Fruit fly (Drosophila melanogaster) whole organism, embryonic: ENCODE measurements around the gene Sam-S.

Experiments
- CG12071 ChIP-seq: fragments of 200-800 bp; sonication (Bioruptor generic); optimal IDR thresholded peaks from 3 replicates; lab custom pipeline; 2018; ENCODE audit warnings: missing biosample characterization, mild to moderate bottlenecking, missing genetic modification characterization
- CG13287 ChIP-seq: fragments of 200-800 bp; sonication (Bioruptor generic); IDR thresholded peaks from 2 replicates; pipeline ENCODE4 v1.3.6; 2022; ENCODE audit warnings: missing biosample characterization, missing genetic modification characterization; ENCODE audit not compliant: partially characterized antibody
- CG13624 ChIP-seq: fragments of 200-800 bp; sonication (Bioruptor generic); optimal IDR thresholded peaks from 2 replicates; lab custom pipeline; 2016; ENCODE audit warnings: missing biosample characterization, missing genetic modification characterization
- CG13894 ChIP-seq: fragments of 200-800 bp; sonication (Bioruptor generic); optimal IDR thresholded peaks from 3 replicates; lab custom pipeline; 2018; ENCODE audit warnings: missing biosample characterization, mild to moderate bottlenecking, missing genetic modification characterization, moderate library complexity
- CG14965 ChIP-seq: fragments of 200-800 bp; sonication (Bioruptor generic); optimal IDR thresholded peaks from 2 replicates; lab custom pipeline; 2016; ENCODE audit warnings: missing biosample characterization, missing genetic modification characterization, borderline replicate concordance
- CG1603 ChIP-seq: fragments of 200-800 bp; sonication (Bioruptor generic); optimal IDR thresholded peaks from 2 replicates; lab custom pipeline; 2019; ENCODE audit warnings: missing biosample characterization, mild to moderate bottlenecking, missing genetic modification characterization, moderate library complexity
- CG2678 ChIP-seq: fragments of 200-800 bp; sonication (Bioruptor generic); optimal IDR thresholded peaks from 3 replicates; lab custom pipeline; 2019; ENCODE audit warnings: missing biosample characterization, mild to moderate bottlenecking, missing genetic modification characterization, moderate library complexity
- CG30020 ChIP-seq: fragments of 200-800 bp; optimal IDR thresholded peaks from 2 replicates; lab custom pipeline; 2019; ENCODE audit warnings: missing biosample characterization, mild to moderate bottlenecking, missing genetic modification characterization, moderate library complexity
- CG30431 ChIP-seq: fragments of 200-800 bp; sonication (Bioruptor generic); optimal IDR thresholded peaks from 2 replicates; lab custom pipeline; 2017; ENCODE audit warnings: missing biosample characterization, missing genetic modification characterization
- CG33213 ChIP-seq: fragments of 200-800 bp; sonication (Bioruptor generic); optimal IDR thresholded peaks from 3 replicates; lab custom pipeline; 2016; ENCODE audit warnings: missing biosample characterization, missing genetic modification characterization
- CG3995 ChIP-seq: fragments of 200-800 bp; sonication (Bioruptor generic); optimal IDR thresholded peaks from 3 replicates; lab custom pipeline; 2016; ENCODE audit warnings: missing biosample characterization, missing genetic modification characterization
- CG42726 ChIP-seq: fragments of 200-800 bp; sonication (Bioruptor generic); IDR thresholded peaks from 2 replicates; pipeline ENCODE4 v1.3.6; 2022; ENCODE audit warnings: missing biosample characterization, missing genetic modification characterization; ENCODE audit not compliant: partially characterized antibody
- CG4404 ChIP-seq: fragments of 200-800 bp; sonication (Bioruptor generic); IDR thresholded peaks from 2 replicates; pipeline ENCODE4 v1.3.6; 2022; ENCODE audit warnings: missing biosample characterization, missing genetic modification characterization
- CG6272 ChIP-seq: fragments of 200-800 bp; sonication (Bioruptor generic); IDR thresholded peaks from 2 replicates; pipeline ENCODE4 v1.3.6; 2022; ENCODE audit warnings: missing biosample characterization, missing genetic modification characterization
- CG8290 ChIP-seq, 3 experiments: fragments of 200-800 bp; sonication (Bioruptor generic); optimal IDR thresholded peaks; 2 replicates each; lab custom pipeline; 2016 to 2019; ENCODE audit warnings: missing biosample characterization in 3 of 3, missing genetic modification characterization in 3 of 3, mild to moderate bottlenecking in 2 of 3, moderate library complexity in 1 of 3
- Deaf1 ChIP-seq: fragments of 200-800 bp; optimal IDR thresholded peaks from 3 replicates; lab custom pipeline; 2019; ENCODE audit warnings: missing biosample characterization, mild to moderate bottlenecking, missing genetic modification characterization, moderate library complexity
- Dll ChIP-seq: fragments of 200-800 bp; sonication (Bioruptor generic); IDR thresholded peaks from 4 replicates; pipeline ENCODE4 v1.3.6; 2022; ENCODE audit warnings: missing biosample characterization, missing genetic modification characterization; ENCODE audit not compliant: partially characterized antibody
- E2f2 ChIP-seq: fragments of 200-800 bp; sonication (Bioruptor generic); IDR thresholded peaks from 2 replicates; pipeline ENCODE4 v1.3.6; 2022; ENCODE audit warnings: missing biosample characterization, missing genetic modification characterization
- Ets65A ChIP-seq: fragments of 200-800 bp; sonication (Bioruptor generic); peaks from one replicate; lab custom pipeline; 2016; ENCODE audit warnings: missing biosample characterization, missing genetic modification characterization
- Fer3 ChIP-seq: fragments of 200-800 bp; sonication (Bioruptor generic); optimal IDR thresholded peaks from 2 replicates; lab custom pipeline; 2018; ENCODE audit warnings: missing biosample characterization, mild to moderate bottlenecking, missing genetic modification characterization, moderate library complexity
- HmgZ ChIP-seq: fragments of 200-800 bp; sonication (Bioruptor generic); optimal IDR thresholded peaks from 2 replicates; lab custom pipeline; 2018; ENCODE audit warnings: missing biosample characterization, mild to moderate bottlenecking, missing genetic modification characterization
- MESR4 ChIP-seq: fragments of 200-800 bp; sonication (Bioruptor generic); optimal IDR thresholded peaks from 2 replicates; lab custom pipeline; 2018; ENCODE audit warnings: missing biosample characterization, mild to moderate bottlenecking, missing genetic modification characterization, moderate library complexity
- Med ChIP-seq: fragments of 200-800 bp; sonication (Bioruptor generic); peaks from one replicate; lab custom pipeline; 2016; ENCODE audit warnings: missing biosample characterization, missing genetic modification characterization, mild to moderate bottlenecking, inconsistent platforms, moderate library complexity
- Nf-YC ChIP-seq: fragments of 200-800 bp; optimal IDR thresholded peaks from 3 replicates; lab custom pipeline; 2019; ENCODE audit warnings: missing biosample characterization, mild to moderate bottlenecking, missing genetic modification characterization, moderate library complexity
- PHDP ChIP-seq: fragments of 200-800 bp; sonication (Bioruptor generic); optimal IDR thresholded peaks from 3 replicates; lab custom pipeline; 2018; ENCODE audit warnings: missing biosample characterization, mild to moderate bottlenecking, missing genetic modification characterization, moderate library complexity
- Scr ChIP-seq: fragments of 200-800 bp; sonication (Bioruptor generic); IDR thresholded peaks from 2 replicates; pipeline ENCODE4 v1.3.6; 2022; ENCODE audit warnings: missing biosample characterization, missing genetic modification characterization; ENCODE audit not compliant: partially characterized antibody
- Side ChIP-seq: fragments of 200-800 bp; sonication (Bioruptor generic); optimal IDR thresholded peaks from 2 replicates; lab custom pipeline; 2016; ENCODE audit warnings: missing biosample characterization, missing genetic modification characterization
- amos ChIP-seq: fragments of 200-800 bp; sonication (Bioruptor generic); IDR thresholded peaks from 2 replicates; pipeline ENCODE4 v1.3.6; 2022; ENCODE audit warnings: missing biosample characterization, missing genetic modification characterization; ENCODE audit not compliant: partially characterized antibody
- az2 ChIP-seq: fragments of 200-800 bp; sonication (Bioruptor generic); optimal IDR thresholded peaks from 3 replicates; lab custom pipeline; 2016; ENCODE audit warnings: missing biosample characterization, missing genetic modification characterization
- bab2 ChIP-seq: fragments of 200-800 bp; sonication (Bioruptor generic); optimal IDR thresholded peaks from 2 replicates; lab custom pipeline; 2016; ENCODE audit warnings: missing biosample characterization, missing genetic modification characterization
- bbx ChIP-seq: fragments of 200-800 bp; sonication (Bioruptor generic); IDR thresholded peaks from 2 replicates; pipeline ENCODE4 v1.3.6; 2022; ENCODE audit warnings: missing biosample characterization, missing genetic modification characterization; ENCODE audit not compliant: partially characterized antibody
- cwo ChIP-seq: fragments of 200-800 bp; sonication (Bioruptor generic); optimal IDR thresholded peaks from 3 replicates; lab custom pipeline; 2017; ENCODE audit warnings: missing biosample characterization, missing genetic modification characterization, mild to moderate bottlenecking, moderate library complexity, missing genetic modification reagents
- dpn ChIP-seq, 2 experiments: fragments of 200-800 bp; sonication (Bioruptor generic); optimal IDR thresholded peaks; 3 replicates each; lab custom pipeline; 2016; ENCODE audit warnings: missing biosample characterization in 2 of 2, missing genetic modification characterization in 2 of 2
- exex ChIP-seq: fragments of 200-800 bp; sonication (Bioruptor generic); optimal IDR thresholded peaks from 4 replicates; lab custom pipeline; 2018; ENCODE audit warnings: missing biosample characterization, mild to moderate bottlenecking, missing genetic modification characterization, moderate library complexity
- gfzf ChIP-seq: fragments of 200-800 bp; sonication (Bioruptor generic); optimal IDR thresholded peaks from 2 replicates; lab custom pipeline; 2016; ENCODE audit warnings: missing biosample characterization, mild to moderate bottlenecking, missing genetic modification characterization, moderate library complexity
- her ChIP-seq: fragments of 200-800 bp; sonication (Bioruptor generic); optimal IDR thresholded peaks from 2 replicates; lab custom pipeline; 2016; ENCODE audit warnings: missing biosample characterization, missing genetic modification characterization
- mirr ChIP-seq: fragments of 200-800 bp; sonication (Bioruptor generic); optimal IDR thresholded peaks from 3 replicates; lab custom pipeline; 2018; ENCODE audit warnings: missing biosample characterization, mild to moderate bottlenecking, missing genetic modification characterization
- nom ChIP-seq: fragments of 200-800 bp; sonication (Bioruptor generic); optimal IDR thresholded peaks from 2 replicates; lab custom pipeline; 2017; ENCODE audit warnings: missing biosample characterization, missing genetic modification characterization, mild to moderate bottlenecking, moderate library complexity, missing genetic modification reagents
- oc ChIP-seq: fragments of 200-800 bp; sonication (Bioruptor generic); optimal IDR thresholded peaks from 2 replicates; lab custom pipeline; 2018; ENCODE audit warnings: missing biosample characterization, mild to moderate bottlenecking, missing genetic modification characterization, moderate library complexity
- pho ChIP-seq: fragments of 200-800 bp; sonication (Bioruptor generic); optimal IDR thresholded peaks from 2 replicates; lab custom pipeline; 2016; ENCODE audit warnings: missing biosample characterization, missing genetic modification characterization
- sna ChIP-seq: fragments of 200-800 bp; sonication (Bioruptor generic); IDR thresholded peaks from 2 replicates; pipeline ENCODE4 v1.3.6; 2022; ENCODE audit warnings: missing biosample characterization, missing genetic modification characterization; ENCODE audit not compliant: partially characterized antibody
- sob ChIP-seq: fragments of 200-800 bp; sonication (Bioruptor generic); IDR thresholded peaks from 2 replicates; pipeline ENCODE4 v1.3.6; 2022; ENCODE audit warnings: missing biosample characterization, missing genetic modification characterization
- sug ChIP-seq: fragments of 200-800 bp; optimal IDR thresholded peaks from 2 replicates; lab custom pipeline; 2019; ENCODE audit warnings: missing biosample characterization, mild to moderate bottlenecking, missing genetic modification characterization, moderate library complexity
- tna ChIP-seq: fragments of 200-800 bp; sonication (Bioruptor generic); IDR thresholded peaks from 2 replicates; pipeline ENCODE4 v1.3.6; 2022; ENCODE audit warnings: missing biosample characterization, missing genetic modification characterization; ENCODE audit not compliant: partially characterized antibody
- vnd ChIP-seq: fragments of 200-800 bp; sonication (Bioruptor generic); IDR thresholded peaks from 3 replicates; pipeline ENCODE4 v1.3.6; 2022; ENCODE audit warnings: missing biosample characterization, missing genetic modification characterization; ENCODE audit not compliant: partially characterized antibody
- vvl ChIP-seq: fragments of 200-800 bp; sonication (Bioruptor generic); IDR thresholded peaks from 2 replicates; pipeline ENCODE4 v1.3.6; 2022; ENCODE audit warnings: missing biosample characterization, missing genetic modification characterization

Gene Sam-S

DNA sequence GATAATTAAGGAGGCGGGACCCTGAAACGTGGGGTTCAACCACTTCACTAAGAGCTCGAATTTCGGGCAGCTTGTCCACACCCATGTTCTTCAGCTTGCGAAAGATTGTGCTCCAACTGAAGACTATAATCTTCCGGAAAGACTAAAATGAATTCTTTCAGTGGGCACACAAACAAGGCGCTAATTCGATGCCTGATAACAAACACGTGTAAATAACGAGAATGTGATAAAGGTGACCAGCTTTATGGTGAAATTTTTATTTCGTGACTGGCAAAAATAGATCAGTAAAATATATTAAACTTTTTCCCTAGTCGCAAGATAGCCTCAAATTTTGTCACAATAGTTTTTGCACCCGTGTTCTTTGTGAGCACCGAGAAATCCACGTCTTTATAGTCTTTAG is 34.1 kb downstream of the Sam-S start, which contains the start of the genes CG31975 and ovm:
Gene CG31975 (minus strand): TSS at position 144 of the 400 bp plus-strand sequence.
Gene ovm (minus strand): TSS at position 144 of the 400 bp plus-strand sequence.
- TF ChIP-seq sug (tag; lab: Kevin White, UChicago) (peak; percentile 38), CG6272 (GFP tag; lab: Robert Waterston, UW) (no peak), exex (tag; lab: Kevin White, UChicago) (peak; percentile 72), cwo (GFP tag; lab: Kevin White, UChicago) (peak; percentile 83)

DNA sequence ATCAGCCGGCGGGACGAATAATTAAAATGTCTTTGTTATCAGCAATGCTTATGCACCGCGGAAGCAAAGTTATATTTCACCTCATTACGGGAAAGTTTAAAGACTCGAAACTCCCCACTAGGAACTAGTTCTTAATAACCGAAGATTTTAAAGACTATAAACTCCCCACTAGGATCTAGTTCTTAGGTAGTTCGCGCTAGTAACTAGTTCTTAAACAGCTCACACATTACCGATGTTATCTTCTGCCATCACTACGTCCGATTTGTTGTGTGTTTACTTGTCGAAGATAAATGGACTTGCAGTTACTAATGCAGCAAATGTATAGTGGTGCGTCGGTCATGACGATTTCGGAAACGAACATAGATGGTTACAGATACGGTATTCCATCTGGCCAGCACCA is 36.4 kb downstream of the Sam-S start, which contains the start of the genes CG31974 and CG11454:
Gene CG31974 (minus strand): TSS at position 4 of the 400 bp plus-strand sequence.
Gene CG11454 (plus strand): TSS at position 236 of the 400 bp plus-strand sequence.
- no peak for TF ChIP-seq pho (GFP tag; lab: Kevin White, UChicago)
- TF ChIP-seq CG30020, result peak; percentile 5
- peak; percentile 14 for TF ChIP-seq gfzf (GFP tag; lab: Kevin White, UChicago)
- peak; percentile 58; the same call in 1 of the 3 replicates for TF ChIP-seq vnd (GFP tag; lab: Robert Waterston, UW)
- no peak for TF ChIP-seq bab2 (GFP tag; lab: Kevin White, UChicago)
- peak; percentile 53; the same call in 1 of the 2 replicates for TF ChIP-seq CG42726 (GFP tag; lab: Robert Waterston, UW)
- TF ChIP-seq CG13894 (tag; lab: Kevin White, UChicago), result peak; percentile 15
- TF ChIP-seq Side (GFP tag; lab: Kevin White, UChicago), result peak; percentile 38
- peak; percentile 69 for TF ChIP-seq her (GFP tag; lab: Kevin White, UChicago)
- peak; percentile 61 for TF ChIP-seq HmgZ
- peak; percentile 2 for TF ChIP-seq nom
- TF ChIP-seq tna (GFP tag; lab: Robert Waterston, UW), result peak; percentile 76
- TF ChIP-seq CG12071 (GFP tag; lab: Kevin White, UChicago), result no peak
- no peak for TF ChIP-seq oc
- peak; percentile 65 for TF ChIP-seq CG1603 (tag; lab: Kevin White, UChicago)
- TF ChIP-seq sna (GFP tag; lab: Robert Waterston, UW), result peak; percentile 87
- TF ChIP-seq CG13287 (GFP tag; lab: Robert Waterston, UW), result peak; percentile 97
- TF ChIP-seq CG33213 (GFP tag; lab: Kevin White, UChicago), result peak; percentile 44
- peak; percentile 26 for TF ChIP-seq CG13624
- no peak for TF ChIP-seq CG30431 (GFP tag; lab: Kevin White, UChicago)
- TF ChIP-seq CG4404 (GFP tag; lab: Robert Waterston, UW), result no peak
- peak; percentile 84 for TF ChIP-seq MESR4 (GFP tag; lab: Kevin White, UChicago)
- peak; percentile 88 for TF ChIP-seq bbx
- peak; percentile 88 for TF ChIP-seq E2f2 (GFP tag; lab: Robert Waterston, UW)
- no peak for TF ChIP-seq az2 (GFP tag; lab: Kevin White, UChicago)
- peak; percentile 9 for TF ChIP-seq Nf-YC
- peak; percentile 37 for TF ChIP-seq Ets65A (GFP tag; lab: Kevin White, UChicago)
- peak; percentile 24 for TF ChIP-seq PHDP (tag; lab: Kevin White, UChicago)
- TF ChIP-seq Scr (GFP tag; lab: Robert Waterston, UW), result peak; percentile 82
- TF ChIP-seq Fer3 (tag; lab: Kevin White, UChicago), result peak; percentile 7
- TF ChIP-seq Dll (GFP tag; lab: Robert Waterston, UW), result peak; percentile 88
- peak in 1 of 2 experiments; percentile 7 for TF ChIP-seq dpn (GFP tag; optimal IDR thresholded peaks at IDR 0.05; lab: Kevin White, UChicago)
- TF ChIP-seq Med (GFP tag; lab: Kevin White, UChicago), result peak; percentile 83
- peak; percentile 38 for TF ChIP-seq CG3995 (GFP tag; lab: Kevin White, UChicago)
- TF ChIP-seq CG2678 (tag; lab: Kevin White, UChicago), result no peak
- TF ChIP-seq vvl (GFP tag; lab: Robert Waterston, UW), result peak; percentile 15; the same call in 1 of the 2 replicates
- peak; percentile 21; the same call in 1 of the 2 replicates for TF ChIP-seq sob (GFP tag; lab: Robert Waterston, UW)
- no peak for TF ChIP-seq CG14965
- TF ChIP-seq Deaf1, result peak; percentile 25
- TF ChIP-seq amos (GFP tag; lab: Robert Waterston, UW), result peak; percentile 94
- TF ChIP-seq CG8290 (GFP tag; optimal IDR thresholded peaks at IDR 0.05; lab: Kevin White, UChicago), result no peak
- TF ChIP-seq CG8290 (tag; optimal IDR thresholded peaks at IDR 0.05; lab: Kevin White, UChicago), result peak in 1 of 2 experiments; percentile 49
- TF ChIP-seq mirr (GFP tag; lab: Kevin White, UChicago), result peak; percentile 34
